Fruit fly (Drosophila melanogaster): Measurements from ENCODE around the gene Plzf.

Plzf gene

dm6 chr2L:12013741-12014393, 34.9 kb downstream of the Plzf start (continued):
- TF ChIP-seq CG11762 (GFP tag; optimal IDR thresholded peaks at IDR 0.05; ENCODE audit: insufficient read depth) (no peak), CG15336 (GFP tag; IDR thresholded peaks at IDR 0.05) (no peak), Ets21C (GFP tag; optimal IDR thresholded peaks at IDR 0.05) (no peak), Gug (GFP tag; IDR thresholded peaks at IDR 0.05) (no peak), Eip78C (GFP tag) (peak; percentile 21), CG3919 (GFP tag; optimal IDR thresholded peaks at IDR 0.05) (peak; percentile 71), OdsH (GFP tag; optimal IDR thresholded peaks at IDR 0.05) (no peak), pdm3 (GFP tag; optimal IDR thresholded peaks at IDR 0.05) (no peak), Blimp-1 (GFP tag; optimal IDR thresholded peaks at IDR 0.05) (peak; percentile 59), Ets96B (tag; optimal IDR thresholded peaks at IDR 0.05) (peak; percentile 37)

DNA sequence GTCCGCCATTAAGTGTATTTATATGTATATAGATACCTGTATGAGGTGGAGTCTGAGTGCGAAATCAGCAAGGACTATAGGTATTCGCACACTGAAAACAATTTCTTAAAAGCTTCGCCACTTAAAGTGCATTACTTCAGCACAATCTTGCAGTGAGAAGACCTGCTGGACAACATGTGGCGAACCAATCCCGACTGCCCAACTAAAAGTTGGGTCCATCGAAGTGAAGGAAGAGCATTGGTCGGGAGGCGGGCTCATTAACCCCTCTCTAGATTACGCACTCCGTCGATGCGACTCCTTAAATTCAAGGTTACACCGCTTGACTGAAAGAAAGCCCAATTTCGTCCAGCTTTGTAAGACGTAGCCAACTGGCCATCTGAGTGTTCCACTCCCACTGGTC, 35.5 kb downstream of the Plzf start:
- TF ChIP-seq Smox (GFP tag; optimal IDR thresholded peaks at IDR 0.05) (peak; percentile 40), CG6854 (GFP tag; optimal IDR thresholded peaks at IDR 0.05) (no peak), CG32006 (GFP tag; optimal IDR thresholded peaks at IDR 0.05) (no peak), lz (GFP tag; optimal IDR thresholded peaks at IDR 0.05) (peak; percentile 27), OdsH (GFP tag; optimal IDR thresholded peaks at IDR 0.05) (peak; percentile 29), CG11762 (GFP tag; optimal IDR thresholded peaks at IDR 0.05; ENCODE audit: insufficient read depth) (no peak), Ets96B (tag; optimal IDR thresholded peaks at IDR 0.05) (peak; percentile 16), CG3919 (GFP tag; optimal IDR thresholded peaks at IDR 0.05) (no peak), topi (GFP tag; optimal IDR thresholded peaks at IDR 0.05) (peak; percentile 39), CG10631 (GFP tag; optimal IDR thresholded peaks at IDR 0.05) (peak; percentile 48), CG8319 (GFP tag; optimal IDR thresholded peaks at IDR 0.05) (no peak), acj6 (GFP tag; optimal IDR thresholded peaks at IDR 0.05) (peak; percentile 54), CG3032 (tag; optimal IDR thresholded peaks at IDR 0.05) (peak; percentile 17), dac (GFP tag; optimal IDR thresholded peaks at IDR 0.05) (no peak), salr (GFP tag; optimal IDR thresholded peaks at IDR 0.05) (peak in 1 of 2 experiments; percentile 10), Blimp-1 (GFP tag; optimal IDR thresholded peaks at IDR 0.05) (no peak), Eip78C (GFP tag) (peak; percentile 85), CG7368 (GFP tag; optimal IDR thresholded peaks at IDR 0.05) (no peak), net (GFP tag; optimal IDR thresholded peaks at IDR 0.05) (no peak), esn (GFP tag; optimal IDR thresholded peaks at IDR 0.05) (peak; percentile 32), CG1621 (tag; optimal IDR thresholded peaks at IDR 0.05) (peak; percentile 32), Hr4 (GFP tag; optimal IDR thresholded peaks at IDR 0.05) (no peak), Gug (GFP tag; IDR thresholded peaks at IDR 0.05) (no peak), cyc (GFP tag; optimal IDR thresholded peaks at IDR 0.05) (peak; percentile 34), Hr39 (GFP tag; optimal IDR thresholded peaks at IDR 0.05) (peak; percentile 53), Sox14 (GFP tag; optimal IDR thresholded peaks at IDR 0.05) (peak; percentile 19), pdm3 (GFP tag; optimal IDR thresholded peaks at IDR 0.05) (peak; percentile 52), fkh (GFP tag; optimal IDR thresholded peaks at IDR 0.05) (no peak), Sox102F (GFP tag; optimal IDR thresholded peaks at IDR 0.05) (peak; percentile 33), CG6808 (GFP tag; optimal IDR thresholded peaks at IDR 0.05) (no peak), Ets21C (GFP tag; optimal IDR thresholded peaks at IDR 0.05) (no peak), achi (GFP tag; optimal IDR thresholded peaks at IDR 0.05) (peak; percentile 1), eg (GFP tag; IDR thresholded peaks at IDR 0.05) (no peak), CG10669 (GFP tag; optimal IDR thresholded peaks at IDR 0.05) (peak; percentile 45), CG11294 (GFP tag; IDR thresholded peaks at IDR 0.05) (no peak), Sox15 (GFP tag; optimal IDR thresholded peaks at IDR 0.05) (no peak), CG6276 (GFP tag; optimal IDR thresholded peaks at IDR 0.05) (no peak), fd59A (GFP tag; optimal IDR thresholded peaks at IDR 0.05) (no peak), CG6163 (GFP tag; IDR thresholded peaks at IDR 0.05) (peak; percentile 30; the same call in 2 of the 3 replicates), Lpt (GFP tag; optimal IDR thresholded peaks at IDR 0.05) (no peak), CG31627 (GFP tag; optimal IDR thresholded peaks at IDR 0.05) (peak; percentile 41)

All from whole organism, prepupa.